Worm (Caenorhabditis elegans): Measurements from ENCODE around the gene M28.10.
"Not testable (repeated sequence)": the region's sequence is repeated elsewhere in the genome, so short reads cannot be mapped to it uniquely, and the experiment has no call there.

ce11 chrII:10637681-10638080, 9.6 kb upstream of the M28.10 start:
- not testable (repeated sequence) for TF ChIP-seq unc-62 (GFP tag; optimal IDR thresholded peaks at IDR 0.05 in 1 of 2); unc-62 (tag; optimal IDR thresholded peaks at IDR 0.05); aly-2 (tag; optimal IDR thresholded peaks at IDR 0.05); nhr-77 (tag; optimal IDR thresholded peaks at IDR 0.05); gei-8 (GFP tag; optimal IDR thresholded peaks at IDR 0.05); lin-15B (tag; optimal IDR thresholded peaks at IDR 0.05); ama-1 (optimal IDR thresholded peaks at IDR 0.05); lin-13 (GFP tag; optimal IDR thresholded peaks at IDR 0.05); nhr-237 (tag; optimal IDR thresholded peaks at IDR 0.05); snpc-4 (tag; optimal IDR thresholded peaks at IDR 0.05); egl-27 (tag; optimal IDR thresholded peaks at IDR 0.05)
